Fruit fly (Drosophila melanogaster): Measurements from ENCODE around the gene flw.

The flw gene

DNA sequence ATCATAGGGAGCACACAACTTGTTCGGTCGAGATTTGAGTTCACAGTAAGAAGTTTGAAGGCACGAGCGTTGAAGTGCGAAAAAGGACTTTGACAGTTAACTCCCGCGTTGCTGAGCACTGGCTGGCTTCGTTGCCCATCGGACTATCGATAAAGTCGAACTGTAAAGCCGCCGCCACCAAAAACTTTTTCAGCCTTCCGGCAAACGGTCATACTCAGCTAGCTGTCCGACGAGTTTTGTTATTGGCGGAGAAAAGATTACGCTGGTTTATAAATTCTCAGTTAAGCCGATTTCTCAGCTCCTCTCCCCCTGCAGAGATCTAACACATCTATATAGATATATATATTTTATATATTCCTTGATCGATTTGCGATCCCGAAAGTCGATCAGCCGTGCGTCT is at the start of gene flw, which contains the start of gene Psf3:
Gene flw, plus strand, starts transcription at position 204 of the 400 bp plus-strand sequence.
Gene Psf3, minus strand, starts transcription at position 105 of the 400 bp plus-strand sequence.
- TF ChIP-seq CTCF (optimal IDR thresholded peaks at IDR 0.05) (no peak), CG8478 (optimal IDR thresholded peaks at IDR 0.05) (no peak)

DNA sequence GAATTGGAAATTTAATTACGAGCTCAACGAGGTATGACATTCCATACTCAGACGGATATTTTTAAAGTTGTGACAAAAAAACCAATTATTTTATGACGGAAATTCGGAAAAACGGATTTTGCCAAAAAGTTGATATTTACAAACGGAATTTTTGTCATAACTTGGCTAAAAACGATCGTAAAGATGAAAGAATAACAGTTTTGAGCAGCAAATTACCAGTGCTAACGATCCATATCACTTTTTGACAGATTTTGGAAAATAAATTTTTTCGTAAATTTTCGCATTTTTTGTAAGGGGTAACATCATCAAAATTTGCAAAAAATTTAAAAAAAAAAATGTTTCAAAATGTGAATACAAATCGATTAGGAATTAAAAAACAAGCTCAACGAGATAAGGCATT is 45.3 kb upstream of the flw start:
- TF ChIP-seq CTCF (optimal IDR thresholded peaks at IDR 0.05) (no peak), CG8478 (optimal IDR thresholded peaks at IDR 0.05) (no peak)

DNA sequence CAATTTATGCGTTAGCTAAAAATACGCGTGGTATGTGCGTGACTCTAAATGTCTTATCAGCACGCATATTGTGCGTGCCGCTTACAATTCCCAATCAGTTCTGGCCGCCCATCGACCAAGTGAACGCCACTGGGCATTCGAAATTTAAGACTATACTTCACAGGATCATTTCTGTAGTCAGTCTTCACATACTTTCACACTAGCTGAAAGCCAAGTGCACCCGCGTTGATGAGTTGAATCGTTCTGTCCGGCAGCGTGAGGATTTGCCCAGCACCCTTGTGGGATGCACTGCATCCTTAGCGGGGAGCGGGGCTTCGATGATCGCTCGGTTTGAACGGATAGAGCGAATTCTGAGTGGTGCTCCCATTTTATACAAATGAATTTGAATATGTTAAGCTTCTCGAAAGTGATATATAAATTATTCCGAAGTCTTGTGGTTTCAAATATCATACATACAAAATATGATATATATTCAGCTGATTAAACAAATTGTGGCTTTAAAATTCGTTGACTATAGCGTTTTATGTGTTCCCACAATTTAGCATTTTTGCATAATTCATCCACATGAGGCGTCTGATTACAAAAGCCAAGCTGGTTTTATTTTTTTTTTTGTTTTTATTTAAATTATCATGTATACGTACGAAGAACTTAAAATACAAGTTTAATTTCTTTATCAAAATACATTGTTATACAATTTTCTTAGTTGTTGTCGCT is 37.6 kb upstream of the flw start:
- no peak for TF ChIP-seq CTCF (optimal IDR thresholded peaks at IDR 0.05)

DNA sequence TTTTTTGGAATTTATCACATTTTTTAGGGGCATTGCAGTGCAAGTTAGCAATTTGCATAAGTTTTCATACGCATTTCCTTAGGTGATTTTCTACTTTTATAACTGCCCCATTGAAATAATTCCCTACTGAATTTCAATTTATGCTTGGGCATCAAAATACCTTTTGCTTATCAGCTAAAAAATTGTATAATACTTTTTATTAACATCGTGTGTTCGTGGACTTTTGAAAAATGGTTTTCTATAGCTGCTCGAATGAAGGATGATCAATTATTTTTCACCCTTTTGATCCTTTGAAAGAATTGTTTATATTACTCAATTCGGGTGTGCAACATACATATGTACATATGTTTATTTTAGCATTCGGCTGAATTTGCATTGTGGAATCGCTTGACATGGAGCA is 23.6 kb upstream of the flw start:
- TF ChIP-seq CG8478 (optimal IDR thresholded peaks at IDR 0.05) (no peak), CTCF (optimal IDR thresholded peaks at IDR 0.05) (no peak)

DNA sequence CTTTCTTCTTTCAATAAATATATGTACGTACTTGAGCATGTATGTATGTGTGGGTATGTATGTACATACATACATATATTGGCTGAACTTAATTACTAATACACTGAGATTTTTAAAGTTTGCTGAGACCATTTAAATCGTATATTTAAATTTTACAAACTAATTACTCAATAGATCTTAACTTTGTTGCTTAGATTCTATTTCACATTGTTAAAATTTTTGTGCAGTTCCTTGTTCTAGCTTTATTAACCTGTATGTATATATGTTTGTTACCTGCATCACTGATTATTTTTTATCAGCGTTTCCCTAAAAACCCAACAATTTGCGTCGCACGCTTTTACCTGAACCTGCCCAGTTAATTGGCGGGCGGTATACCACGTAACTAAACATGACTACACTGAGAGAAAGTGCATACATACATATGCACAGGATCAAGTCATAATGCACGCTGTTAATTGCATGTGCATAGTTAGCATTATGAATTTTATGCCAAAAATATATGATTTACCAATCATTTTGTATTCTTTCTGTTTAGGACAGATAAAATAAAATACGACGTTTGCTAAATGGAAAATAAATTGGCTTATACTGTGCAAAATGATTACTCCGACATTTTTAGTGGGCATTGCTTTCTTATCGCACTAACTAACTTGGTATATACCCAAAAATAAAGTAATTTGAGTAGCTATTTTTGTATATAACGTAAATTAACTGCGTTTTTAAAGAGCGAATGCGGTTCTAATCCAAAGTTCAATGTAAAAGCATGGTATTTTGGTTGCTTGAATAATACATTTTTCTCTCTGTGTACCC is 23.0 kb upstream of the flw start:
- TF ChIP-seq CG8478 (optimal IDR thresholded peaks at IDR 0.05), result no peak
- no peak for TF ChIP-seq CTCF (optimal IDR thresholded peaks at IDR 0.05)

DNA sequence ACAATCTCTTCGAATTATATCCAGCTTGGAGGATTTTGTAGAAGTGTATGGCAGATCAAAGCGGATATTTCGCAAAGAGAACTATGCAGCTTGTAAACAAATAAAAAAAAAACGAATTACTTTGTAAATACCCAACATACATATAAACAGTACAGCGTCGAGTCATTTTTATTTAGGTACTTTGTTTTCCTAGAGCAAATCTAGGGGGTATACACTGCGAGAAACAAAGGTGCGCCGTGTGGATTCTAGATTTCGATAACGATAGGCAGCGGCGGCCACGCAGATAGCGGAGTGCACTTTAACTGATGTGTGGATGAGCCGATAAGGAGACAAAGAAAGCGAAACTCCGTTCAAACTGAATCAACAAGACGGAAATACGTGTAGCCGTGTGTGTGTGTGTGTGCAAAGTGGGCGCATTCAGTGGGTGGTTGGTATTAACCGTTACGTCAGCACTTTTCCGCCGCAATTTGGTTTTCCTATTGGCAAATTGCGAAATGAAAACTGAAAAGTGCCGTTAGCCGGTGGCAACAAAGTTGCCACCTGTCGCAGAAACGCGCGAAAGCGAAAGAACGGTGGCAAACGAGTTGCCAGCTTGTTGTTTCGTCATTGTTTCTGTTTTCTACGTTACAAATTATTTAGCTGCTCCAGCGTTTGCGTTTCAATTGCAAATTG is 21.1 kb upstream of the flw start:
- TF ChIP-seq CG8478 (optimal IDR thresholded peaks at IDR 0.05) (no peak), CTCF (optimal IDR thresholded peaks at IDR 0.05) (no peak)

DNA sequence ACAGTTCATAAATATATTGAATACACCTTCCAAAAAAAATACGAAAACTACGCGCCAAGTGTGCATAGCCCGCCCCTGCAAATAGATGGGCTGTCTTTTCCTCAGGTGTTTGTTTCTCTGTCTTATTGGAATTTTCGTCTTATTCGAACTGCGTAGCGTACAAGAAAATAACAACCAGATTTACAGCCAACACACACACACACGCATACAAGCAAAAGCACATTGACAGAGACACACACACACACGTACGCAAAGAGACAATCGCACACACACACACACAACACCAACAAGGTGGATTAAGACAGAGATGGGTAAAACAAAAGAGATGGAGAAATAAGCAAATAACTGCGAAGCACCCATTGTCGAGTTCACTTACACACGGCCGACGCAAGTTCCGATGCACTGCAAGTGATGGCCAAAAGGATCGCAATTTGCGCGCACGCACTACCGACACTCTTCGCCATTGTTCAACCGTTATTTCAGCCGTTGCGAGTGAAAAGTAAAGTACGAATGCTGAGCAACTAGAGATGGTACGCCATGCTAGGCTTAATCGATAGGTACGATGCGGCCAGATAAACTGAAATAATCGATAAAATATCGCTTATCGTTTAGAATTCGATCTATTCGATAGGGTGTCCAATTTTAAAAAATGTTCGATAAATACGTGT is 19.9 kb upstream of the flw start:
- no peak for TF ChIP-seq CTCF (optimal IDR thresholded peaks at IDR 0.05)
- no peak for TF ChIP-seq CG8478 (optimal IDR thresholded peaks at IDR 0.05)

DNA sequence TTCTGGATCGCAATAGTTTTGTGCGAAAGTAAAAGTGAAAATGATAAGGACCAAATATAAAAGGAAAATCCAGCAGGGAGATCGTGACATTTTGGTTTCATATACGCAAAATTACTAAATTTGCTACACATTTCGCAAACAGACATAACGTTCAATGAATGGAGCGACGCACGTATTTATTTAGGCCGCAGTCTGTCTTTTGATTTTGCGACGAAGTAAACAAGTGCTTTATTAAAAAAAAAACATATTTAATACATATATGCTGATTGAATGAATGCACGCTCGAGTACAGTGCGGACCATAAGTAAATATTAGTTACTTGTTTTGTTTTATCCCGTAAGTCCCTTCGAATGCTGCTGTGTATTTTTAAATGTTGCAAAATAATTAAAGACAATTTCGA is 18.4 kb upstream of the flw start, which contains the start of gene CG32679:
Gene CG32679, minus strand, starts transcription at position 101 of the 400 bp plus-strand sequence.
- TF ChIP-seq CTCF (optimal IDR thresholded peaks at IDR 0.05) (no peak), CG8478 (optimal IDR thresholded peaks at IDR 0.05) (no peak)

DNA sequence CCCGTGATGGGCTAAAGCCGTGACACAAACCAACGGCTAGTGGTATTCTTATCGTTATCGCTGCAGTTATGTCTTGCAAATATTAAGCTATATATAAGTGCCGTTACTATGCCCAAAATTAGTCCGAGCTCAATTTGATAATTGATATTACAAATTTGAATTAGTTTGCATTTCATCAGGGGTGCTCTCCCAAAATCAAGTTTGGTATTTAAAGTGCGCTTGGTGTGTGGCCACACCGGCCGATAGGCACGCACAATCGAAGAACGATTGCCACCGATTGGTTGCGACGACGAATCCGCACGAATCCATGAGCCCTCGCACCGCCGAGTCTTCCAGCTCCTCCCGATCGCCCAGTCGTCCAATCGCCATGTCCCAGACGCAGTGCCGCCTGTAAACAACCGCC is 18.0 kb upstream of the flw start, which contains the start of gene CG17841:
Gene CG17841, plus strand, starts transcription at position 252 of the 403 bp plus-strand sequence.
- TF ChIP-seq CG8478 (optimal IDR thresholded peaks at IDR 0.05) (no peak), CTCF (optimal IDR thresholded peaks at IDR 0.05) (peak in 1 of 2 experiments; percentile 12)

DNA sequence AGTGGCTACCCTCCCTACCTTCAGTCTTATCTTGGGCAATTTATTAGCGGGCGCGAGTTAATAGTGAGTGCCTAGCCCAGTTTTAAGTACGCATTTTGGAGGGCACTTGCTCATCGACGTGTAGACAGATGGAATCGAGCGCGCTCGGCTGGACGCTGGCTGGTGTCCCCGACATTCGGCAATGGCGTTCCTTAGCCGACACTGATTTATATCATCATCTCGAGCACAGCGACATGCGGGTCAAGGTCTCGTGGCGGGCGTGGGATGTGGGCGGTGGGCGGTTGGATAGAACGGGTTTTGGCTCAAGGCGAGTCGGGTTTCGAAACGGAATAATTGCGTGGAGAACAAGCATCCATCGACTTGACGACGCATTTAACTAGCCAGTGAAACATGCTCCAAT is 16.4 kb upstream of the flw start:
- no peak for TF ChIP-seq CTCF (optimal IDR thresholded peaks at IDR 0.05)
- TF ChIP-seq CG8478 (optimal IDR thresholded peaks at IDR 0.05), result no peak

DNA sequence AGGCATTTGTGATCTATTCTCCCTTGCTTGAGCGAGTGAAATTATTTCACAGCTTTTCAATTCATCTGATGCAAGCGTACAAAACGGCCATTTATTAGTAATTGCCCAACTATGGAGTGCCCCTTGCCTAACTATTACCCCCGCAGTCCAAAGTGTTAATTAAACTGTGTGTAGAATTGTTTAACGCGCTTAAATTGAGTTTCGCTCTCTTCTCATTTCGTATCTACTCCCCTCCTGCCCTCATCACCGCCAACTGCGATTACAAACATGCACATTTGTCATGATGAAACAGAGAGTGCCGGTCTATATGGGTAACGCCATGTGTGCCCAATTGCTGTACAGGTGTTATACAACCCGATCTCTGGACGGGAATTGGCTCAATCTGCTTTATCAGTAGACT is 16.0 kb upstream of the flw start:
- TF ChIP-seq CTCF (optimal IDR thresholded peaks at IDR 0.05), result no peak
- no peak for TF ChIP-seq CG8478 (optimal IDR thresholded peaks at IDR 0.05)

DNA sequence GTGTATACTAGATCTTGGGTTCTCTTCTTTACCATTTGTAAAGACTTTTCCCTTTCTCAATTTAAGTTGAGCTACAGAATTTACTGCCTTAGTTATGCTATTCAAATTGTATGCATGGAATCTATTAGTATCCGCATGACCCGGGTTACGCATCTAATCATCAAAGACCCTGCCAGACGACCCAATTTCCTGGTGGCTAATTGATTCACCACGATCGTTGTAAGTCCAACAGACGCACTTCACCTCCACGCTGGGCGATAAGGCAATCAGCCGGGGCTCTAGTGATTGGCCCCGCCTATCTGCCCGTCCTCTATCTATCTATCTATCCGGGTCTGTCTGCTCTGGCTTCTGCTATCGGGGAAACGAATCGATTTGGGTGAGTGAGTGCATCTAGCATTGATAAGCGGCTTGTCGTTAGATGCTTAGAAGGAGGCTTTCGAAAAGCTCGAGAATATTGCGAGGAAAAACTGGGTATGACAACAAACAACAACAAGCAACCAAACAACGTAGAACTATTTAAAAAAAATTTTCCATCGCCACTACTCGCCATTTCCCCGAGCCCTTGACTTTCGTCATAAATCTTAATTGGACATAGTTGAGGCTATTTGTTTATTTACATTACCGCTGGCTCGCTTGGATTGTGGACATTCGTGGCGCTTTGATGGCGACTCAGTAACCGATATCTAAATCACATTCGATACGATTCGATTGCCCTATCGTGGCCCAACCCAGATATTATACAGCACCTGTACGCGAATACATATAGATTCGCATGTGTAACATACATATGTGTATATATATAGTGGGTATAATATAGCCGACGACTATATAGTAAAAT is 15.3 kb upstream of the flw start:
- TF ChIP-seq CTCF (optimal IDR thresholded peaks at IDR 0.05) (no peak), CG8478 (optimal IDR thresholded peaks at IDR 0.05) (no peak)

DNA sequence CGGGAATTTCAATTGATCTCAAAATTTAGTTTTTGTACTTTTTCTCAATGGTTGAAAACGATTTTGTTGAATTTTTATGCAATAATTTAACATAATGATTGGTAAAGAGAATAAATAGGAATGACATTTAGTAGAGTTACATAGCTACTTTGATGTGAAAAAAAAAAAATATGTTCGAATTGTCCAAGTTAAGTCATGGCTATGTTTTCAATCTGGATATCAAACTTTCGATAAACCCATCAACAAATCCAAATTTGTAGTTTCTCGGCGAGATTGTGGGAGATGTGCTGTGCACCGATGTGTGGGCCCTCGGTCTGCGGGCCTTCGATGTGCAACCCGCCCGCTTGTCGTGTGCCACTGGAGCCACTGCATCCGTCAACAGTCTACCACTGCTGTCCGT is 10.5 kb upstream of the flw start, which contains the start of the genes CG32686 and CG2898:
Gene CG32686, minus strand, starts transcription at position 101 of the 400 bp plus-strand sequence.
Gene CG2898, plus strand, starts transcription at position 159 of the 400 bp plus-strand sequence.
- TF ChIP-seq CTCF (optimal IDR thresholded peaks at IDR 0.05) (no peak), CG8478 (optimal IDR thresholded peaks at IDR 0.05) (no peak)

DNA sequence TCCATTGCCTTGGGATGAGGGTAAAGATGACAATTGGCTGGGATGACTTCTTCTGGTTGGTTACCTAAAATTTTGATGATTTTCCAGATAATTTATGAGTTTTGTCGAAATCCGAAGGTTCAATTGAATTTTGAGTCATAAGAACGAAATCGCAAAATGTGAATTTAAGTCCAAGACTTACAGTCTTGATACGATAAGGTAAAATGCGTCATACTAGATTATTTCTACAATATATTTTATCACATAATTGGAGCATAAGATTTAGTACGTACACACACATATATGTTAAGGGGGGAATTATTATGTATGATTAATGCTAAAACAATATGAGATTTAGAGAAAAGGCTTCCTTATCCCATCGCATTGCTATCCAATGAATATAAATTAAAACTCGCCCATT is 4.5 kb upstream of the flw start, which contains the start of gene CG32681:
Gene CG32681, minus strand, starts transcription at position 101 of the 400 bp plus-strand sequence.
- TF ChIP-seq CTCF (optimal IDR thresholded peaks at IDR 0.05) (no peak), CG8478 (optimal IDR thresholded peaks at IDR 0.05) (no peak)

All from S2 (cell line).